Worm (Caenorhabditis elegans) whole organism, late embryonic: ENCODE results near the gene Y55F3AM.9.

Source experiments
- C08G9.2 ChIP-seq: sonication (generic microtip); optimal IDR thresholded peaks from 2 replicates; lab custom pipeline; 2016; ENCODE audit warnings: mild to moderate bottlenecking, missing genetic modification characterization, moderate library complexity, missing compliant biosample characterization
- K09A11.1 ChIP-seq: sonication (generic microtip); optimal IDR thresholded peaks from 2 replicates; lab custom pipeline; 2017; ENCODE audit warnings: antibody characterized with exemption, mild to moderate bottlenecking, missing genetic modification characterization, missing compliant biosample characterization; ENCODE audit not compliant: insufficient read depth
- ama-1 ChIP-seq: fragments of 150-350 bp; optimal IDR thresholded peaks from 2 replicates; lab custom pipeline; 2014
- ceh-18 ChIP-seq: sonication (generic microtip); optimal IDR thresholded peaks from 2 replicates; lab custom pipeline; 2016; ENCODE audit warnings: missing genetic modification characterization, missing compliant biosample characterization
- ceh-31 ChIP-seq: sonication (generic microtip); optimal IDR thresholded peaks from 2 replicates; lab custom pipeline; 2016; ENCODE audit warnings: missing genetic modification characterization, missing compliant biosample characterization
- ceh-34 ChIP-seq: sonication (generic microtip); optimal IDR thresholded peaks from 2 replicates; lab custom pipeline; 2016; ENCODE audit warnings: mild to moderate bottlenecking, missing genetic modification characterization, missing compliant biosample characterization
- dve-1 ChIP-seq: sonication (generic microtip); optimal IDR thresholded peaks from 2 replicates; lab custom pipeline; 2017; ENCODE audit warnings: antibody characterized with exemption, mild to moderate bottlenecking, missing genetic modification characterization, missing compliant biosample characterization
- eyg-1 ChIP-seq: sonication (generic microtip); optimal IDR thresholded peaks from 2 replicates; lab custom pipeline; 2016; ENCODE audit warnings: missing genotype, missing genetic modification characterization, missing compliant biosample characterization
- hlh-30 ChIP-seq: sonication (generic microtip); optimal IDR thresholded peaks from 2 replicates; lab custom pipeline; 2017; ENCODE audit warnings: antibody characterized with exemption, missing genetic modification characterization, missing compliant biosample characterization; ENCODE audit not compliant: insufficient read depth
- nfya-1 ChIP-seq: sonication (generic microtip); optimal IDR thresholded peaks from 2 replicates; lab custom pipeline; 2017; ENCODE audit warnings: missing genetic modification characterization, mild to moderate bottlenecking, missing compliant biosample characterization, antibody characterized with exemption, moderate library complexity
- pat-9 ChIP-seq: fragments of 200-800 bp; sonication (Bioruptor generic); optimal IDR thresholded peaks from 2 replicates; lab custom pipeline; 2018; ENCODE audit warnings: mild to moderate bottlenecking, missing genetic modification characterization, moderate library complexity, missing compliant biosample characterization
- rnt-1 ChIP-seq: sonication (generic microtip); optimal IDR thresholded peaks from 2 replicates; lab custom pipeline; 2016; ENCODE audit warnings: missing genetic modification characterization, missing compliant biosample characterization
- tbx-2 ChIP-seq: sonication (generic microtip); optimal IDR thresholded peaks from 2 replicates; lab custom pipeline; 2016; ENCODE audit warnings: missing genetic modification characterization, missing compliant biosample characterization
- unc-55 ChIP-seq: sonication (generic microtip); optimal IDR thresholded peaks from 2 replicates; lab custom pipeline; 2017; ENCODE audit warnings: missing biosample characterization, missing genetic modification reagents, missing genetic modification characterization

Gene Y55F3AM.9

ce11 chrIV:957820-958219 lies 51.7 kb downstream of the Y55F3AM.9 start:
- TF ChIP-seq ama-1 (lab: Kevin White, UChicago) (no peak), ceh-31 (tag; lab: Kevin White, UChicago) (peak; percentile 62), ceh-18 (tag; lab: Kevin White, UChicago) (peak; percentile 55), pat-9 (peak; percentile 18), nfya-1 (tag; lab: Kevin White, UChicago) (peak; percentile 82), dve-1 (peak; percentile 36), eyg-1 (no peak), rnt-1 (tag; lab: Kevin White, UChicago) (peak; percentile 92), hlh-30 (tag; lab: Kevin White, UChicago) (peak; percentile 90), C08G9.2 (tag; lab: Kevin White, UChicago) (no peak), unc-55 (peak; percentile 45), ceh-34 (tag; lab: Kevin White, UChicago) (peak; percentile 2), tbx-2 (tag; lab: Kevin White, UChicago) (peak; percentile 61), K09A11.1 (tag; lab: Kevin White, UChicago) (no peak)
